Worm (Caenorhabditis elegans): ENCODE measurements around the gene sqv-8.

ce11 chrII:9671308-9671707 is 24.5 kb downstream of the sqv-8 start, which contains the start of gene ZK1320.7:
- no peak for TF ChIP-seq klf-2 (GFP tag; conservative IDR thresholded peaks at IDR 0.05)
- TF ChIP-seq ztf-23 (GFP tag; IDR thresholded peaks at IDR 0.05) = no peak
- TF ChIP-seq T22C8.4 (GFP tag; IDR thresholded peaks at IDR 0.05) = no peak
